Fruit fly (Drosophila melanogaster): ENCODE measurements around the gene CG14990.
A peak's percentile ranks its signal among the peaks of the same experiment; 100 is the strongest.

Gene CG14990

dm6 chr3L:4102496-4103257, 9.7 kb downstream of the CG14990 start, which contains the start of gene CG14995 (continued):
- TF ChIP-seq tin (GFP tag; optimal IDR thresholded peaks at IDR 0.05) (no peak), row (GFP tag; IDR thresholded peaks at IDR 0.05) (peak; percentile 49), Atf6 (GFP tag; IDR thresholded peaks at IDR 0.05) (peak; percentile 42; the same call in 1 of the 2 replicates), CG1024 (GFP tag; IDR thresholded peaks at IDR 0.05) (no peak), pnt (GFP tag; optimal IDR thresholded peaks at IDR 0.05) (no peak), ab (GFP tag; optimal IDR thresholded peaks at IDR 0.05) (no peak), Side (GFP tag; optimal IDR thresholded peaks at IDR 0.05) (no peak), Dbx (GFP tag; IDR thresholded peaks at IDR 0.05) (0 out of 3 replicates have a peak, but pooled peaks have one; percentile 23), Xbp1 (GFP tag; optimal IDR thresholded peaks at IDR 0.05) (no peak), CoRest (tag; optimal IDR thresholded peaks at IDR 0.05) (no peak), Sox100B (GFP tag; optimal IDR thresholded peaks at IDR 0.05) (no peak), cwo (GFP tag; optimal IDR thresholded peaks at IDR 0.05) (peak; percentile 0), CHES-1-like (GFP tag; optimal IDR thresholded peaks at IDR 0.05) (peak; percentile 25), BtbVII (GFP tag; optimal IDR thresholded peaks at IDR 0.05) (peak; percentile 79), cg (GFP tag; optimal IDR thresholded peaks at IDR 0.05) (peak; percentile 87), sug (tag; optimal IDR thresholded peaks at IDR 0.05) (peak; percentile 43), CG11093 (GFP tag; IDR thresholded peaks at IDR 0.05) (no peak), CG1832 (GFP tag; optimal IDR thresholded peaks at IDR 0.05) (no peak), Dad (GFP tag; optimal IDR thresholded peaks at IDR 0.05) (no peak), CG9437 (GFP tag; optimal IDR thresholded peaks at IDR 0.05) (peak; percentile 27), cato (GFP tag; optimal IDR thresholded peaks at IDR 0.05; ENCODE audit: borderline replicate concordance) (no peak), psq (GFP tag; optimal IDR thresholded peaks at IDR 0.05) (peak; percentile 92), ci (GFP tag; IDR thresholded peaks at IDR 0.05) (peak; percentile 72; the same call in 2 of the 3 replicates), ro (GFP tag; IDR thresholded peaks at IDR 0.05) (no peak), CG3726 (GFP tag; IDR thresholded peaks at IDR 0.05) (no peak), CG8089 (GFP tag; optimal IDR thresholded peaks at IDR 0.05) (no peak), CG6791 (GFP tag; IDR thresholded peaks at IDR 0.05; ENCODE audit: partially characterized antibody) (peak; percentile 63; the same call in 2 of the 3 replicates), MTF-1 (GFP tag; optimal IDR thresholded peaks at IDR 0.05; ENCODE audit: borderline replicate concordance) (no peak), D19B (GFP tag; optimal IDR thresholded peaks at IDR 0.05) (no peak), zen2 (GFP tag; IDR thresholded peaks at IDR 0.05; ENCODE audit: partially characterized antibody) (no peak; the same call in 1 of the 3 replicates), CG7271 (tag; optimal IDR thresholded peaks at IDR 0.05) (no peak), CG16815 (GFP tag; optimal IDR thresholded peaks at IDR 0.05) (no peak), sqz (GFP tag; optimal IDR thresholded peaks at IDR 0.05) (no peak), grn (GFP tag; optimal IDR thresholded peaks at IDR 0.05) (no peak), Oli (tag; optimal IDR thresholded peaks at IDR 0.05) (no peak), dysf (GFP tag; IDR thresholded peaks at IDR 0.05) (no peak; the same call in 2 of the 3 replicates), Dfd (GFP tag; optimal IDR thresholded peaks at IDR 0.05) (no peak), so (GFP tag; IDR thresholded peaks at IDR 0.05) (no peak), CG30403 (GFP tag; optimal IDR thresholded peaks at IDR 0.05) (no peak), CG15696 (tag; optimal IDR thresholded peaks at IDR 0.05) (no peak), ttk (GFP tag; IDR thresholded peaks at IDR 0.05) (no peak), Hmx (GFP tag; optimal IDR thresholded peaks at IDR 0.05) (no peak), Pdp1 (GFP tag; optimal IDR thresholded peaks at IDR 0.05) (peak in 1 of 2 experiments; percentile 81), CG10431 (GFP tag; optimal IDR thresholded peaks at IDR 0.05) (no peak), bowl (GFP tag; IDR thresholded peaks at IDR 0.05) (no peak), amos (GFP tag; IDR thresholded peaks at IDR 0.05; ENCODE audit: partially characterized antibody) (peak; percentile 78; the same call in 1 of the 2 replicates), CG6689 (GFP tag; IDR thresholded peaks at IDR 0.05) (no peak), gsb-n (tag; optimal IDR thresholded peaks at IDR 0.05) (no peak), fu2 (GFP tag; optimal IDR thresholded peaks at IDR 0.05) (no peak)

Data from whole organism, embryonic.